Worm (Caenorhabditis elegans) whole organism, L1 larva: ENCODE results near the gene npp-25.
A peak's percentile ranks its signal among the peaks of the same experiment; 100 is the strongest.

Source experiments
- C04F5.9 ChIP-seq: sonication (generic microtip); optimal IDR thresholded peaks from 2 replicates; lab custom pipeline; 2016; ENCODE audit warnings: missing genetic modification characterization, missing compliant biosample characterization
- C16A3.4 ChIP-seq: fragments of 150-350 bp; optimal IDR thresholded peaks from 2 replicates; lab custom pipeline; 2014; ENCODE audit warnings: missing biosample characterization, missing genetic modification characterization
- C34B4.2 ChIP-seq: sonication (generic microtip); optimal IDR thresholded peaks from 2 replicates; lab custom pipeline; 2017; ENCODE audit warnings: mild to moderate bottlenecking, missing genetic modification characterization, missing compliant biosample characterization
- aha-1 ChIP-seq: fragments of 150-350 bp; optimal IDR thresholded peaks from 2 replicates; lab custom pipeline; 2014; ENCODE audit warnings: missing biosample characterization, missing genetic modification characterization
- alr-1 ChIP-seq: fragments of 200-800 bp; sonication (Bioruptor generic); optimal IDR thresholded peaks from 2 replicates; lab custom pipeline; 2018; ENCODE audit warnings: borderline replicate concordance, mild to moderate bottlenecking, missing genetic modification characterization, missing compliant biosample characterization
- ama-1 ChIP-seq: fragments of 150-350 bp; optimal IDR thresholded peaks from 2 replicates; lab custom pipeline; 2014
- blmp-1 ChIP-seq: fragments of 150-350 bp; optimal IDR thresholded peaks from 2 replicates; lab custom pipeline; 2014; ENCODE audit warnings: missing biosample characterization, missing genetic modification characterization
- ceh-8 ChIP-seq: fragments of 200-800 bp; sonication (Bioruptor generic); optimal IDR thresholded peaks from 2 replicates; lab custom pipeline; 2018; ENCODE audit warnings: mild to moderate bottlenecking, missing genetic modification characterization, moderate library complexity, missing compliant biosample characterization
- ceh-82 ChIP-seq, 3 experiments: fragments of 150-350 bp in 1 of 3; sonication (generic microtip) in 2 of 3; optimal IDR thresholded peaks; 2 replicates each; lab custom pipeline; 2014 to 2017; ENCODE audit warnings: missing biosample characterization in 3 of 3, missing genetic modification characterization in 3 of 3
- ceh-88 ChIP-seq: fragments of 200-800 bp; sonication (Bioruptor generic); IDR thresholded peaks from 2 replicates; pipeline ENCODE4 v1.3.6; 2022; ENCODE audit warnings: missing genetic modification characterization, missing compliant biosample characterization
- ceh-90 ChIP-seq: sonication (generic microtip); optimal IDR thresholded peaks from 2 replicates; lab custom pipeline; 2016; ENCODE audit warnings: missing genetic modification characterization, missing compliant biosample characterization
- efl-1 ChIP-seq, 4 experiments: fragments of 150-350 bp; optimal IDR thresholded peaks in 3 of 4; peaks in 1 of 4; 1 replicate in 1 of 4; 2 replicates in 3 of 4; lab custom pipeline; 2014; ENCODE audit warnings: missing biosample characterization in 2 of 4, missing genetic modification characterization in 2 of 4, missing genetic modification reagents in 2 of 4
- efl-3 ChIP-seq: fragments of 200-800 bp; sonication (Bioruptor generic); optimal IDR thresholded peaks from 2 replicates; lab custom pipeline; 2018; ENCODE audit warnings: mild to moderate bottlenecking, missing genetic modification characterization, missing compliant biosample characterization
- egl-13 ChIP-seq: sonication (generic microtip); optimal IDR thresholded peaks from 2 replicates; lab custom pipeline; 2016; ENCODE audit warnings: missing genotype, missing genetic modification reagents, missing genetic modification characterization, missing compliant biosample characterization
- elt-2 ChIP-seq: sonication (generic microtip); optimal IDR thresholded peaks from 2 replicates; lab custom pipeline; 2016; ENCODE audit warnings: missing genetic modification characterization, mild to moderate bottlenecking, inconsistent platforms, missing compliant biosample characterization, missing genetic modification reagents
- elt-3 ChIP-seq, 6 experiments: fragments of 150-350 bp in 1 of 6; sonication (generic microtip); optimal IDR thresholded peaks; 2 replicates each; lab custom pipeline; 2017 to 2018; ENCODE audit warnings: missing biosample characterization in 6 of 6, missing genetic modification characterization in 6 of 6, inconsistent platforms in 1 of 6
- fkh-4 ChIP-seq: sonication (generic microtip); optimal IDR thresholded peaks from 2 replicates; lab custom pipeline; 2016; ENCODE audit warnings: missing compliant biosample characterization, missing genetic modification characterization, borderline replicate concordance
- fos-1 ChIP-seq: fragments of 150-350 bp; optimal IDR thresholded peaks from 2 replicates; lab custom pipeline; 2014; ENCODE audit warnings: missing biosample characterization, missing genetic modification characterization
- hpl-2 ChIP-seq: fragments of 150-350 bp; optimal IDR thresholded peaks from 2 replicates; lab custom pipeline; 2014; ENCODE audit warnings: missing biosample characterization, missing genetic modification reagents, missing genetic modification characterization
- irx-1 ChIP-seq: sonication (generic microtip); optimal IDR thresholded peaks from 2 replicates; lab custom pipeline; 2016; ENCODE audit warnings: missing genetic modification characterization, missing compliant biosample characterization
- lin-15B ChIP-seq: fragments of 150-350 bp; sonication (generic microtip); optimal IDR thresholded peaks from 3 replicates; lab custom pipeline; 2014; ENCODE audit warnings: missing biosample characterization, missing genetic modification characterization
- lin-35 ChIP-seq, 2 experiments: fragments of 150-350 bp; optimal IDR thresholded peaks; 2 replicates each; lab custom pipeline; 2014; ENCODE audit warnings: missing biosample characterization in 2 of 2, missing genetic modification characterization in 2 of 2, missing genetic modification reagents in 2 of 2
- lir-3 ChIP-seq: sonication (generic microtip); optimal IDR thresholded peaks from 2 replicates; lab custom pipeline; 2016; ENCODE audit warnings: mild to moderate bottlenecking, missing genetic modification characterization, moderate library complexity, missing compliant biosample characterization; ENCODE audit not compliant: poor library complexity
- mdl-1 ChIP-seq, 2 experiments: fragments of 150-350 bp; optimal IDR thresholded peaks; 2 replicates each; lab custom pipeline; 2014 to 2017; ENCODE audit warnings: missing biosample characterization in 2 of 2, missing genetic modification characterization in 2 of 2, inconsistent platforms in 1 of 2
- mef-2 ChIP-seq: fragments of 150-350 bp; optimal IDR thresholded peaks from 2 replicates; lab custom pipeline; 2014; ENCODE audit warnings: missing biosample characterization, missing genetic modification characterization
- mep-1 ChIP-seq: fragments of 150-350 bp; optimal IDR thresholded peaks from 2 replicates; lab custom pipeline; 2014; ENCODE audit warnings: missing biosample characterization, missing genetic modification characterization
- nhr-11 ChIP-seq: fragments of 150-350 bp; optimal IDR thresholded peaks from 2 replicates; lab custom pipeline; 2014; ENCODE audit warnings: missing biosample characterization, missing genetic modification characterization
- nhr-19 ChIP-seq: fragments of 200-800 bp; sonication (Bioruptor generic); conservative IDR thresholded peaks from 2 replicates; pipeline ENCODE4 v1.3.6; 2022; ENCODE audit warnings: missing genetic modification characterization, missing compliant biosample characterization
- nhr-77 ChIP-seq: fragments of 150-350 bp; optimal IDR thresholded peaks from 2 replicates; lab custom pipeline; 2014; ENCODE audit warnings: missing biosample characterization, missing genetic modification characterization
- nhr-84 ChIP-seq: sonication (generic microtip); optimal IDR thresholded peaks from 2 replicates; lab custom pipeline; 2017; ENCODE audit warnings: missing biosample characterization, missing genetic modification characterization
- nhr-85 ChIP-seq: sonication (generic microtip); peaks from one replicate; lab custom pipeline; 2016; ENCODE audit warnings: missing genetic modification characterization, inconsistent platforms, missing compliant biosample characterization
- nhr-90 ChIP-seq: sonication (generic microtip); optimal IDR thresholded peaks from 2 replicates; lab custom pipeline; 2016; ENCODE audit warnings: mild to moderate bottlenecking, missing genetic modification characterization, missing compliant biosample characterization; ENCODE audit not compliant: poor library complexity
- pqm-1 ChIP-seq: sonication (generic microtip); optimal IDR thresholded peaks from 3 replicates; lab custom pipeline; 2017; ENCODE audit warnings: missing biosample characterization, missing genetic modification characterization
- rnt-1 ChIP-seq: sonication (generic microtip); optimal IDR thresholded peaks from 2 replicates; lab custom pipeline; 2016; ENCODE audit warnings: mild to moderate bottlenecking, missing genetic modification characterization, moderate library complexity, missing compliant biosample characterization
- skn-1 ChIP-seq: fragments of 150-350 bp; optimal IDR thresholded peaks from 2 replicates; lab custom pipeline; 2014; ENCODE audit warnings: missing biosample characterization, missing genetic modification characterization
- sup-37 ChIP-seq: fragments of 200-800 bp; sonication (Bioruptor generic); optimal IDR thresholded peaks from 2 replicates; lab custom pipeline; 2018; ENCODE audit warnings: mild to moderate bottlenecking, missing genetic modification characterization, missing compliant biosample characterization
- swsn-7 ChIP-seq: sonication (generic microtip); optimal IDR thresholded peaks from 2 replicates; lab custom pipeline; 2016; ENCODE audit warnings: missing genetic modification characterization, missing compliant biosample characterization
- tlp-1 ChIP-seq: fragments of 150-350 bp; optimal IDR thresholded peaks from 2 replicates; lab custom pipeline; 2014; ENCODE audit warnings: missing biosample characterization, missing genetic modification characterization
- unc-130 ChIP-seq: fragments of 150-350 bp; optimal IDR thresholded peaks from 2 replicates; lab custom pipeline; 2017; ENCODE audit warnings: missing biosample characterization, missing genetic modification characterization, inconsistent platforms
- unc-30 ChIP-seq: sonication (generic microtip); optimal IDR thresholded peaks from 2 replicates; lab custom pipeline; 2017; ENCODE audit warnings: missing biosample characterization, missing genetic modification characterization
- unc-86 ChIP-seq: sonication (generic microtip); optimal IDR thresholded peaks from 2 replicates; lab custom pipeline; 2016; ENCODE audit warnings: missing genetic modification characterization, missing compliant biosample characterization
- unc-98 ChIP-seq: fragments of 200-800 bp; sonication (Bioruptor generic); IDR thresholded peaks from 2 replicates; pipeline ENCODE4 v1.3.6; 2022; ENCODE audit warnings: missing genetic modification characterization, missing compliant biosample characterization
- vab-15 ChIP-seq: sonication (generic microtip); optimal IDR thresholded peaks from 2 replicates; lab custom pipeline; 2017; ENCODE audit warnings: missing genotype, mild to moderate bottlenecking, missing genetic modification characterization, missing compliant biosample characterization
- xbp-1 ChIP-seq: sonication (generic microtip); optimal IDR thresholded peaks from 2 replicates; lab custom pipeline; 2016; ENCODE audit warnings: missing genetic modification characterization, missing compliant biosample characterization
- zag-1 ChIP-seq: fragments of 150-350 bp; optimal IDR thresholded peaks from 2 replicates; lab custom pipeline; 2014; ENCODE audit warnings: missing biosample characterization, missing genetic modification characterization
- ztf-11 ChIP-seq, 2 experiments: sonication (generic microtip); optimal IDR thresholded peaks; 2 replicates each; lab custom pipeline; 2016 to 2017; ENCODE audit warnings: missing genetic modification characterization in 2 of 2, missing biosample characterization in 1 of 2, missing compliant biosample characterization in 1 of 2

npp-25 gene

ce11 chrIII:12877527-12878234 lies 48.1 kb downstream of the npp-25 start, which contains the start of the genes cec-7 and enu-3.5:
Gene cec-7, minus strand, starts transcription at chrIII:12877577.
Gene enu-3.5, plus strand, starts transcription at chrIII:12878196.
- TF ChIP-seq nhr-84 (tag; lab: Kevin White, UChicago) = no peak
- 0 out of 2 replicates have a peak, but pooled peaks have one; percentile 13 for TF ChIP-seq unc-98 (GFP tag; lab: Robert Waterston, UW)

ce11 chrIII:12875653-12876052 lies 50.1 kb downstream of the npp-25 start:
- no peak for TF ChIP-seq mef-2
- no peak for TF ChIP-seq zag-1 (tag; lab: Kevin White, UChicago)
- TF ChIP-seq tlp-1 (tag; lab: Kevin White, UChicago) = no peak
- no peak for TF ChIP-seq nhr-11 (tag; lab: Kevin White, UChicago)
- TF ChIP-seq unc-30 = no peak
- no peak for TF ChIP-seq vab-15 (tag; lab: Kevin White, UChicago)
- no peak for TF ChIP-seq elt-2 (tag; lab: Kevin White, UChicago)
- TF ChIP-seq ceh-82 (tag; optimal IDR thresholded peaks at IDR 0.05; lab: Kevin White, UChicago) = no peak
- TF ChIP-seq elt-3 (tag; optimal IDR thresholded peaks at IDR 0.05; lab: Kevin White, UChicago) = no peak
- TF ChIP-seq blmp-1 (tag; lab: Kevin White, UChicago) = no peak
- no peak for TF ChIP-seq lir-3 (tag; lab: Kevin White, UChicago)
- no peak for TF ChIP-seq pqm-1 (tag; lab: Kevin White, UChicago)
- no peak for TF ChIP-seq ceh-8 (GFP tag; lab: Kevin White, UChicago)
- no peak for TF ChIP-seq efl-3 (GFP tag; lab: Kevin White, UChicago)
- no peak for TF ChIP-seq C16A3.4 (tag; lab: Kevin White, UChicago)

ce11 chrIII:12874606-12875066 lies 51.2 kb downstream of the npp-25 start, which contains the start of the genes mrg-1 and spcs-2:
Gene mrg-1, minus strand, starts transcription at chrIII:12874656.
Gene spcs-2, plus strand, starts transcription at chrIII:12875031.
- TF ChIP-seq efl-3 (GFP tag; lab: Kevin White, UChicago) = no peak
- peak; percentile 80 for TF ChIP-seq C04F5.9 (tag; lab: Kevin White, UChicago)
- TF ChIP-seq unc-98 (GFP tag; lab: Robert Waterston, UW) = peak; percentile 45; the same call in 1 of the 2 replicates
- TF ChIP-seq ceh-90 (tag; lab: Kevin White, UChicago) = no peak
- no peak for TF ChIP-seq alr-1 (tag; lab: Kevin White, UChicago)
- peak; percentile 93 for TF ChIP-seq nhr-90 (tag; lab: Kevin White, UChicago)
- TF ChIP-seq nhr-77 (tag; lab: Kevin White, UChicago) = peak; percentile 73
- peak; percentile 69 for TF ChIP-seq irx-1 (tag; lab: Kevin White, UChicago)
- peak; percentile 26 for TF ChIP-seq aha-1 (tag; lab: Kevin White, UChicago)
- TF ChIP-seq egl-13 = peak; percentile 76
- peak in 3 of 6 experiments; percentile 33 to 62 (median 59) for TF ChIP-seq elt-3 (tag; optimal IDR thresholded peaks at IDR 0.05; lab: Kevin White, UChicago)
- TF ChIP-seq hpl-2 (GFP tag; lab: Kevin White, UChicago) = peak; percentile 74
- no peak for TF ChIP-seq nhr-11 (tag; lab: Kevin White, UChicago)
- TF ChIP-seq fkh-4 (tag; lab: Kevin White, UChicago) = peak; percentile 39
- peak; percentile 82 for TF ChIP-seq lin-15B
- TF ChIP-seq C16A3.4 (tag; lab: Kevin White, UChicago) = peak; percentile 93
- TF ChIP-seq fos-1 (tag; lab: Kevin White, UChicago) = peak; percentile 83
- TF ChIP-seq ama-1 (lab: Kevin White, UChicago) = no peak
- peak; percentile 85 to 92 for TF ChIP-seq lin-35 (GFP tag; optimal IDR thresholded peaks at IDR 0.05; lab: Kevin White, UChicago)
- peak; percentile 90 to 91 (median 91) for TF ChIP-seq ceh-82 (tag; optimal IDR thresholded peaks at IDR 0.05; lab: Kevin White, UChicago)
- peak; percentile 89 for TF ChIP-seq mep-1 (tag; lab: Kevin White, UChicago)
- TF ChIP-seq sup-37 (GFP tag; lab: Kevin White, UChicago) = peak; percentile 49
- TF ChIP-seq C34B4.2 = no peak
- TF ChIP-seq swsn-7 (tag; lab: Kevin White, UChicago) = peak; percentile 94
- TF ChIP-seq unc-86 = peak; percentile 91
- TF ChIP-seq nhr-85 (tag; lab: Kevin White, UChicago) = peak; percentile 88
- peak; percentile 88 for TF ChIP-seq nhr-19 (GFP tag; lab: Robert Waterston, UW)
- peak; percentile 86 for TF ChIP-seq unc-130 (tag; lab: Kevin White, UChicago)
- peak; percentile 66 for TF ChIP-seq ceh-88 (GFP tag; lab: Robert Waterston, UW)
- peak; percentile 89 to 90 for TF ChIP-seq efl-1 (optimal IDR thresholded peaks at IDR 0.05; lab: Kevin White, UChicago)
- TF ChIP-seq efl-1 (GFP tag; optimal IDR thresholded peaks at IDR 0.05 in 1 of 2; lab: Kevin White, UChicago) = peak; percentile 87 to 99
- peak in 1 of 2 experiments; percentile 71 for TF ChIP-seq mdl-1 (tag; optimal IDR thresholded peaks at IDR 0.05; lab: Kevin White, UChicago)
- TF ChIP-seq rnt-1 (tag; lab: Kevin White, UChicago) = peak; percentile 96
- TF ChIP-seq xbp-1 (tag; lab: Kevin White, UChicago) = peak; percentile 97
- peak; percentile 84 for TF ChIP-seq lir-3 (tag; lab: Kevin White, UChicago)
- TF ChIP-seq skn-1 (tag; lab: Kevin White, UChicago) = peak; percentile 88
- peak in 1 of 2 experiments; percentile 92 for TF ChIP-seq ztf-11 (tag; optimal IDR thresholded peaks at IDR 0.05; lab: Kevin White, UChicago)
